Worm (Caenorhabditis elegans) whole organism, early embryonic: ENCODE data around the gene ins-11.

ENCODE experiments used
- B0310.2 ChIP-seq: sonication (generic microtip); optimal IDR thresholded peaks from 2 replicates; lab custom pipeline; 2016; ENCODE audit warnings: mild to moderate bottlenecking, missing genetic modification characterization, missing compliant biosample characterization
- F13C5.2 ChIP-seq: sonication (generic microtip); optimal IDR thresholded peaks from 2 replicates; lab custom pipeline; 2017; ENCODE audit warnings: mild to moderate bottlenecking, missing genetic modification characterization, inconsistent platforms, missing compliant biosample characterization
- aly-1 ChIP-seq: sonication (generic microtip); optimal IDR thresholded peaks from 2 replicates; lab custom pipeline; 2016; ENCODE audit warnings: missing genetic modification characterization, missing compliant biosample characterization
- ama-1 ChIP-seq: fragments of 150-350 bp; optimal IDR thresholded peaks from 2 replicates; lab custom pipeline; 2014
- ceh-13 ChIP-seq: fragments of 200-800 bp; sonication (Bioruptor generic); optimal IDR thresholded peaks from 2 replicates; lab custom pipeline; 2018; ENCODE audit warnings: mild to moderate bottlenecking, missing genetic modification characterization, missing compliant biosample characterization
- ceh-36 ChIP-seq: sonication (generic microtip); optimal IDR thresholded peaks from 2 replicates; lab custom pipeline; 2016; ENCODE audit warnings: missing genetic modification characterization, inconsistent platforms, missing compliant biosample characterization
- ets-7 ChIP-seq: sonication (generic microtip); optimal IDR thresholded peaks from 2 replicates; lab custom pipeline; 2016; ENCODE audit warnings: missing genotype, missing genetic modification characterization, missing compliant biosample characterization
- flt-1 ChIP-seq: fragments of 200-800 bp; sonication (Bioruptor generic); IDR thresholded peaks from 2 replicates; pipeline ENCODE4 v1.3.6; 2022; ENCODE audit warnings: missing genetic modification characterization, missing compliant biosample characterization
- hmbx-1 ChIP-seq: sonication (generic microtip); optimal IDR thresholded peaks from 2 replicates; lab custom pipeline; 2016; ENCODE audit warnings: mild to moderate bottlenecking, missing genetic modification characterization, missing compliant biosample characterization
- hmg-4 ChIP-seq: fragments of 200-800 bp; sonication (Bioruptor generic); optimal IDR thresholded peaks from 2 replicates; lab custom pipeline; 2018; ENCODE audit warnings: mild to moderate bottlenecking, missing genetic modification characterization, missing compliant biosample characterization
- hnd-1 ChIP-seq: sonication (generic microtip); optimal IDR thresholded peaks from 2 replicates; lab custom pipeline; 2016; ENCODE audit warnings: missing genetic modification characterization, missing compliant biosample characterization
- pes-1 ChIP-seq: fragments of 200-800 bp; sonication (Bioruptor generic); IDR thresholded peaks from 2 replicates; pipeline ENCODE4 v1.3.6; 2022; ENCODE audit warnings: missing genetic modification reagents, missing genetic modification characterization, missing compliant biosample characterization
- scrt-1 ChIP-seq: fragments of 200-800 bp; sonication (Bioruptor generic); IDR thresholded peaks from 2 replicates; pipeline ENCODE4 v1.3.6; 2022; ENCODE audit warnings: missing genetic modification characterization, missing compliant biosample characterization
- sea-1 ChIP-seq: fragments of 200-800 bp; sonication (Bioruptor generic); conservative IDR thresholded peaks from 2 replicates; pipeline ENCODE4 v1.3.6; 2022; ENCODE audit warnings: missing genetic modification characterization, missing compliant biosample characterization
- tbx-11 ChIP-seq: fragments of 200-800 bp; sonication (Bioruptor generic); IDR thresholded peaks from 2 replicates; pipeline ENCODE4 v1.3.6; 2022; ENCODE audit warnings: missing genetic modification characterization, missing compliant biosample characterization
- tbx-37 ChIP-seq: fragments of 200-800 bp; sonication (Bioruptor generic); conservative IDR thresholded peaks from 2 replicates; pipeline ENCODE4 v1.3.6; 2022; ENCODE audit warnings: missing genetic modification reagents, missing genetic modification characterization, missing compliant biosample characterization
- tra-4 ChIP-seq: sonication (generic microtip); optimal IDR thresholded peaks from 2 replicates; lab custom pipeline; 2017; ENCODE audit warnings: missing genetic modification characterization, missing compliant biosample characterization

The ins-11 gene

ce11 chrII:5551517-5551916 lies 5.0 kb upstream of the ins-11 start, which contains the start of gene C17C3.5:
TSS of gene C17C3.5 (plus strand) at chrII:5551817.
- TF ChIP-seq ets-7 (tag; lab: Kevin White, UChicago) (no peak), aly-1 (tag; lab: Kevin White, UChicago) (no peak)

- TF ChIP-seq ama-1 (no peak), hmbx-1 (tag; lab: Kevin White, UChicago) (no peak), hnd-1 (tag; lab: Kevin White, UChicago) (no peak), scrt-1 (no peak), ceh-13 (GFP tag; lab: Kevin White, UChicago) (no peak)
Measured at ce11 chrII:5553531-5553930, 3.0 kb upstream of the ins-11 start.

ce11 chrII:5554317-5554716 lies 2.2 kb upstream of the ins-11 start, which contains the start of gene ins-12:
TSS of gene ins-12 (plus strand) at chrII:5554617.
- no peak for TF ChIP-seq tbx-37 (GFP tag; lab: Robert Waterston, UW)
- no peak for TF ChIP-seq pes-1 (GFP tag; lab: Robert Waterston, UW)
- TF ChIP-seq aly-1 (tag; lab: Kevin White, UChicago), result no peak
- TF ChIP-seq hnd-1 (tag; lab: Kevin White, UChicago), result no peak
- TF ChIP-seq hmbx-1 (tag; lab: Kevin White, UChicago), result no peak
- TF ChIP-seq F13C5.2 (tag; lab: Kevin White, UChicago), result no peak
- TF ChIP-seq sea-1 (GFP tag; lab: Robert Waterston, UW), result no peak
- TF ChIP-seq B0310.2, result no peak
- TF ChIP-seq ets-7 (tag; lab: Kevin White, UChicago), result no peak
- no peak for TF ChIP-seq hmg-4 (GFP tag; lab: Kevin White, UChicago)
- no peak for TF ChIP-seq tbx-11

ce11 chrII:5554788-5555187 lies 1.7 kb upstream of the ins-11 start:
- TF ChIP-seq F13C5.2 (tag; lab: Kevin White, UChicago), result no peak
- no peak for TF ChIP-seq ceh-13 (GFP tag; lab: Kevin White, UChicago)
- no peak for TF ChIP-seq tbx-11
- no peak for TF ChIP-seq ceh-36
- TF ChIP-seq ama-1, result no peak
- TF ChIP-seq pes-1 (GFP tag; lab: Robert Waterston, UW), result no peak
- TF ChIP-seq scrt-1, result no peak
- no peak for TF ChIP-seq ets-7 (tag; lab: Kevin White, UChicago)
- no peak for TF ChIP-seq hmbx-1 (tag; lab: Kevin White, UChicago)
- no peak for TF ChIP-seq hnd-1 (tag; lab: Kevin White, UChicago)
- TF ChIP-seq sea-1 (GFP tag; lab: Robert Waterston, UW), result no peak
- no peak for TF ChIP-seq flt-1 (GFP tag; lab: Robert Waterston, UW)

ce11 chrII:5555522-5555921 lies 1.0 kb upstream of the ins-11 start:
- TF ChIP-seq hnd-1 (tag; lab: Kevin White, UChicago) (no peak), scrt-1 (no peak), aly-1 (tag; lab: Kevin White, UChicago) (no peak), sea-1 (GFP tag; lab: Robert Waterston, UW) (no peak), ama-1 (no peak), ceh-36 (no peak), pes-1 (GFP tag; lab: Robert Waterston, UW) (no peak), tbx-11 (no peak), hmbx-1 (tag; lab: Kevin White, UChicago) (no peak), F13C5.2 (tag; lab: Kevin White, UChicago) (no peak), tra-4 (tag; lab: Kevin White, UChicago) (no peak), ceh-13 (GFP tag; lab: Kevin White, UChicago) (no peak), flt-1 (GFP tag; lab: Robert Waterston, UW) (no peak), ets-7 (tag; lab: Kevin White, UChicago) (no peak)

ce11 chrII:5557134-5557533 lies 603 bp downstream of the ins-11 start:
- no peak for TF ChIP-seq tbx-37 (GFP tag; lab: Robert Waterston, UW)
- no peak for TF ChIP-seq aly-1 (tag; lab: Kevin White, UChicago)
- TF ChIP-seq hmg-4 (GFP tag; lab: Kevin White, UChicago), result no peak
- TF ChIP-seq pes-1 (GFP tag; lab: Robert Waterston, UW), result no peak
- TF ChIP-seq flt-1 (GFP tag; lab: Robert Waterston, UW), result no peak
- no peak for TF ChIP-seq hmbx-1 (tag; lab: Kevin White, UChicago)
- TF ChIP-seq ets-7 (tag; lab: Kevin White, UChicago), result no peak
- no peak for TF ChIP-seq B0310.2
- no peak for TF ChIP-seq hnd-1 (tag; lab: Kevin White, UChicago)
- no peak for TF ChIP-seq sea-1 (GFP tag; lab: Robert Waterston, UW)

ce11 chrII:5561392-5561791 lies 4.9 kb downstream of the ins-11 start, which contains the start of gene C17C3.3:
TSS of gene C17C3.3 (plus strand) at chrII:5561737.
- TF ChIP-seq scrt-1 (no peak), ets-7 (tag; lab: Kevin White, UChicago) (no peak), hmg-4 (GFP tag; lab: Kevin White, UChicago) (no peak), ceh-36 (no peak), hnd-1 (tag; lab: Kevin White, UChicago) (no peak), pes-1 (GFP tag; lab: Robert Waterston, UW) (no peak), aly-1 (tag; lab: Kevin White, UChicago) (no peak), F13C5.2 (tag; lab: Kevin White, UChicago) (no peak), ama-1 (no peak), B0310.2 (no peak), hmbx-1 (tag; lab: Kevin White, UChicago) (no peak), tra-4 (tag; lab: Kevin White, UChicago) (no peak), tbx-37 (GFP tag; lab: Robert Waterston, UW) (no peak), tbx-11 (no peak), ceh-13 (GFP tag; lab: Kevin White, UChicago) (no peak), flt-1 (GFP tag; lab: Robert Waterston, UW) (no peak), sea-1 (GFP tag; lab: Robert Waterston, UW) (no peak)
